Fruit fly (Drosophila melanogaster): Measurements from ENCODE around the gene Fit1.

DNA sequence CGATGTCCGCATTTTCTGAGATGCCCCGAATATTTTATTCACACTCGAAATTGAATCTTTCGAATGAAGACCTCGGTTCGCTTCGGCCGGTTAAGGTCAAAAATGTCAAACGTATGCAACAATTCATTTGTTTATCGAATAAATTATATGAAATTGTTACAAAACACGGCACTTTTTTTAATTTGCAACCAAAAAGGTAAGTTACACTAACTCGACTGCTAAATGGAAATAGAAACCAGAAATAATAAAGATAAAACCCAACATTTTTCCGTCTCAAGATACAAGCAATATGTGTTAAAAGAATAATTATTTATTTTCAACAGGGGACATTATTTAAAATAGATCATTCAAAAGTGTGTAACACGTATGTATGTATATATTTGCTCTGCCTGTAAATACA, 10.6 kb downstream of the Fit1 start:
- TF ChIP-seq Max (GFP tag; optimal IDR thresholded peaks at IDR 0.05) (no peak), ems (GFP tag; optimal IDR thresholded peaks at IDR 0.05) (no peak), CG8765 (GFP tag; IDR thresholded peaks at IDR 0.05) (no peak), NFAT (GFP tag; IDR thresholded peaks at IDR 0.05) (no peak), p53 (GFP tag; optimal IDR thresholded peaks at IDR 0.05) (no peak), CG4707 (GFP tag; optimal IDR thresholded peaks at IDR 0.05) (no peak), Med (GFP tag) (no peak), CG17829 (tag; optimal IDR thresholded peaks at IDR 0.05) (no peak), CG2712 (tag; optimal IDR thresholded peaks at IDR 0.05) (no peak), Meics (GFP tag; optimal IDR thresholded peaks at IDR 0.05) (no peak), CG9797 (GFP tag; optimal IDR thresholded peaks at IDR 0.05) (no peak)
